Worm (Caenorhabditis elegans) whole organism, L2 larva: ENCODE data around the gene ZK632.10.

Source experiments
- C34F6.9 ChIP-seq: fragments of 150-350 bp; optimal IDR thresholded peaks from 2 replicates; lab custom pipeline; 2014; ENCODE audit warnings: missing biosample characterization, missing genetic modification characterization
- F13H6.1 ChIP-seq: sonication (generic microtip); optimal IDR thresholded peaks from 2 replicates; lab custom pipeline; 2016; ENCODE audit warnings: missing genetic modification characterization, missing compliant biosample characterization
- R02D3.7 ChIP-seq: fragments of 150-350 bp; optimal IDR thresholded peaks from 2 replicates; lab custom pipeline; 2014; ENCODE audit warnings: missing biosample characterization, missing genetic modification characterization
- Y55F3AM.14 ChIP-seq: fragments of 200-800 bp; sonication (Bioruptor generic); optimal IDR thresholded peaks from 2 replicates; lab custom pipeline; 2018; ENCODE audit warnings: mild to moderate bottlenecking, missing genetic modification characterization, missing compliant biosample characterization
- ZK546.5 ChIP-seq: sonication (generic microtip); optimal IDR thresholded peaks from 2 replicates; lab custom pipeline; 2017; ENCODE audit warnings: missing biosample characterization, missing genetic modification characterization
- alr-1 ChIP-seq: fragments of 150-350 bp; optimal IDR thresholded peaks from 2 replicates; lab custom pipeline; 2014; ENCODE audit warnings: missing biosample characterization, missing genetic modification characterization
- aly-2 ChIP-seq: fragments of 150-350 bp; optimal IDR thresholded peaks from 2 replicates; lab custom pipeline; 2014; ENCODE audit warnings: missing biosample characterization, missing genetic modification characterization
- ama-1 ChIP-seq: fragments of 150-350 bp; optimal IDR thresholded peaks from 2 replicates; lab custom pipeline; 2018; ENCODE audit warnings: inconsistent platforms
- blmp-1 ChIP-seq: sonication (generic microtip); optimal IDR thresholded peaks from 2 replicates; lab custom pipeline; 2017; ENCODE audit warnings: missing genetic modification characterization, mild to moderate bottlenecking, missing compliant biosample characterization, antibody characterized with exemption, moderate library complexity; ENCODE audit not compliant: insufficient read depth
- ceh-16 ChIP-seq: fragments of 150-350 bp; optimal IDR thresholded peaks from 2 replicates; lab custom pipeline; 2014; ENCODE audit warnings: missing biosample characterization, missing genetic modification characterization
- ceh-82 ChIP-seq: fragments of 150-350 bp; optimal IDR thresholded peaks from 2 replicates; lab custom pipeline; 2014; ENCODE audit warnings: missing biosample characterization, missing genetic modification characterization
- crh-2 ChIP-seq: sonication (generic microtip); optimal IDR thresholded peaks from 2 replicates; lab custom pipeline; 2017; ENCODE audit warnings: missing biosample characterization, missing genetic modification characterization
- dmd-4 ChIP-seq: sonication (generic microtip); optimal IDR thresholded peaks from 2 replicates; lab custom pipeline; 2017; ENCODE audit warnings: missing biosample characterization, missing genetic modification characterization
- egl-27 ChIP-seq: sonication (generic microtip); optimal IDR thresholded peaks from 3 replicates; lab custom pipeline; 2017; ENCODE audit warnings: missing biosample characterization, missing genetic modification reagents, missing genetic modification characterization
- elt-1 ChIP-seq: fragments of 150-350 bp; optimal IDR thresholded peaks from 2 replicates; lab custom pipeline; 2014; ENCODE audit warnings: missing biosample characterization, missing genetic modification characterization
- elt-3 ChIP-seq: sonication (generic microtip); optimal IDR thresholded peaks from 2 replicates; lab custom pipeline; 2017; ENCODE audit warnings: missing biosample characterization, missing genetic modification characterization
- fos-1 ChIP-seq: fragments of 150-350 bp; optimal IDR thresholded peaks from 2 replicates; lab custom pipeline; 2014; ENCODE audit warnings: missing biosample characterization, missing genetic modification characterization
- gmeb-1 ChIP-seq: fragments of 150-350 bp; optimal IDR thresholded peaks from 2 replicates; lab custom pipeline; 2014; ENCODE audit warnings: missing biosample characterization, missing genetic modification characterization
- lin-11 ChIP-seq: fragments of 150-350 bp; sonication (generic microtip); optimal IDR thresholded peaks from 2 replicates; lab custom pipeline; 2014; ENCODE audit warnings: missing biosample characterization, missing genetic modification characterization, inconsistent platforms, mixed read lengths
- lin-13 ChIP-seq: fragments of 150-350 bp; optimal IDR thresholded peaks from 2 replicates; lab custom pipeline; 2014; ENCODE audit warnings: missing biosample characterization, missing genetic modification reagents, missing genetic modification characterization
- lin-39 ChIP-seq: fragments of 150-350 bp; optimal IDR thresholded peaks from 2 replicates; lab custom pipeline; 2014; ENCODE audit warnings: missing biosample characterization, missing genetic modification reagents, missing genetic modification characterization
- lsy-2 ChIP-seq, 2 experiments: fragments of 150-350 bp in 1 of 2; sonication (generic microtip) in 1 of 2; optimal IDR thresholded peaks; 2 replicates each; lab custom pipeline; 2014 to 2017; ENCODE audit warnings: missing biosample characterization in 2 of 2, missing genetic modification characterization in 2 of 2
- mab-5 ChIP-seq: fragments of 150-350 bp; optimal IDR thresholded peaks from 2 replicates; lab custom pipeline; 2014; ENCODE audit warnings: missing biosample characterization, missing genetic modification characterization
- mbf-1 ChIP-seq: sonication (generic microtip); optimal IDR thresholded peaks from 2 replicates; lab custom pipeline; 2017; ENCODE audit warnings: missing biosample characterization, missing genetic modification characterization
- mdl-1 ChIP-seq, 2 experiments: fragments of 150-350 bp in 1 of 2; sonication (generic microtip) in 1 of 2; optimal IDR thresholded peaks; 2 replicates each; lab custom pipeline; 2017; ENCODE audit warnings: missing biosample characterization in 2 of 2, missing genetic modification characterization in 2 of 2
- nhr-10 ChIP-seq: sonication (generic microtip); optimal IDR thresholded peaks from 2 replicates; lab custom pipeline; 2017; ENCODE audit warnings: missing biosample characterization, missing genetic modification characterization
- nhr-11 ChIP-seq: fragments of 150-350 bp; optimal IDR thresholded peaks from 2 replicates; lab custom pipeline; 2014; ENCODE audit warnings: missing biosample characterization, missing genetic modification characterization
- nhr-12 ChIP-seq: fragments of 150-350 bp; optimal IDR thresholded peaks from 2 replicates; lab custom pipeline; 2014; ENCODE audit warnings: missing biosample characterization, missing genetic modification characterization
- nhr-129 ChIP-seq: fragments of 150-350 bp; optimal IDR thresholded peaks from 2 replicates; lab custom pipeline; 2014; ENCODE audit warnings: missing biosample characterization, missing genetic modification characterization
- nhr-21 ChIP-seq: fragments of 150-350 bp; optimal IDR thresholded peaks from 2 replicates; lab custom pipeline; 2014; ENCODE audit warnings: missing biosample characterization, missing genetic modification characterization
- nhr-23 ChIP-seq: fragments of 150-350 bp; optimal IDR thresholded peaks from 2 replicates; lab custom pipeline; 2014; ENCODE audit warnings: missing biosample characterization, missing genetic modification reagents, missing genetic modification characterization
- nhr-237 ChIP-seq: fragments of 150-350 bp; optimal IDR thresholded peaks from 2 replicates; lab custom pipeline; 2014; ENCODE audit warnings: missing biosample characterization, missing genetic modification characterization
- nhr-25 ChIP-seq: fragments of 150-350 bp; sonication (generic microtip); optimal IDR thresholded peaks from 3 replicates; lab custom pipeline; 2014; ENCODE audit warnings: missing biosample characterization, missing genetic modification characterization
- nhr-6 ChIP-seq: fragments of 150-350 bp; optimal IDR thresholded peaks from 2 replicates; lab custom pipeline; 2014; ENCODE audit warnings: missing biosample characterization, missing genetic modification characterization
- nhr-77 ChIP-seq: fragments of 150-350 bp; optimal IDR thresholded peaks from 2 replicates; lab custom pipeline; 2014; ENCODE audit warnings: missing biosample characterization, missing genetic modification characterization
- peb-1 ChIP-seq: fragments of 150-350 bp; optimal IDR thresholded peaks from 2 replicates; lab custom pipeline; 2014; ENCODE audit warnings: missing biosample characterization, missing genetic modification characterization
- sem-4 ChIP-seq: fragments of 150-350 bp; optimal IDR thresholded peaks from 2 replicates; lab custom pipeline; 2014; ENCODE audit warnings: missing biosample characterization, missing genetic modification reagents, missing genetic modification characterization
- skn-1 ChIP-seq: sonication (generic microtip); optimal IDR thresholded peaks from 2 replicates; lab custom pipeline; 2017; ENCODE audit warnings: missing biosample characterization, missing genetic modification characterization
- sma-3 ChIP-seq: sonication (generic microtip); optimal IDR thresholded peaks from 2 replicates; lab custom pipeline; 2016; ENCODE audit warnings: missing genetic modification reagents, missing genetic modification characterization, missing compliant biosample characterization
- sma-9 ChIP-seq, 2 experiments: fragments of 150-350 bp in 1 of 2; sonication (generic microtip) in 1 of 2; optimal IDR thresholded peaks; 2 replicates each; lab custom pipeline; 2014 to 2016; ENCODE audit warnings: missing genetic modification characterization in 2 of 2, mild to moderate bottlenecking in 1 of 2, missing biosample characterization in 1 of 2, missing compliant biosample characterization in 1 of 2, missing genetic modification reagents in 1 of 2, moderate library complexity in 1 of 2
- snpc-4 ChIP-seq: fragments of 150-350 bp; optimal IDR thresholded peaks from 2 replicates; lab custom pipeline; 2014; ENCODE audit warnings: missing biosample characterization, missing genetic modification characterization
- unc-39 ChIP-seq: fragments of 150-350 bp; optimal IDR thresholded peaks from 2 replicates; lab custom pipeline; 2014; ENCODE audit warnings: missing biosample characterization, missing genetic modification characterization
- unc-55 ChIP-seq: fragments of 150-350 bp; sonication (generic microtip); optimal IDR thresholded peaks from 3 replicates; lab custom pipeline; 2014; ENCODE audit warnings: missing biosample characterization, missing genetic modification reagents, missing genetic modification characterization
- unc-62 ChIP-seq: fragments of 150-350 bp; optimal IDR thresholded peaks from 2 replicates; lab custom pipeline; 2014; ENCODE audit warnings: missing biosample characterization, missing genetic modification reagents, missing genetic modification characterization
- zag-1 ChIP-seq: fragments of 150-350 bp; optimal IDR thresholded peaks from 2 replicates; lab custom pipeline; 2014; ENCODE audit warnings: missing biosample characterization, missing genetic modification characterization
- ztf-1 ChIP-seq: fragments of 200-800 bp; sonication (Bioruptor generic); conservative IDR thresholded peaks from 2 replicates; pipeline ENCODE4 v1.3.6; 2022; ENCODE audit warnings: missing genetic modification characterization, missing compliant biosample characterization
- ztf-11 ChIP-seq: sonication (generic microtip); optimal IDR thresholded peaks from 2 replicates; lab custom pipeline; 2017; ENCODE audit warnings: missing biosample characterization, missing genetic modification characterization
- ztf-4 ChIP-seq: fragments of 150-350 bp; optimal IDR thresholded peaks from 2 replicates; lab custom pipeline; 2014; ENCODE audit warnings: missing biosample characterization, missing genetic modification characterization

ZK632.10 gene

ce11 chrIII:9782011-9782436 is 45.5 kb downstream of the ZK632.10 start, which contains the start of gene vha-2:
Gene vha-2, plus strand, starts transcription at chrIII:9782164.
- TF ChIP-seq nhr-77 = no peak
- peak; percentile 15 for TF ChIP-seq sma-3 (GFP tag; lab: Kevin White, UChicago)
- TF ChIP-seq lin-11 (tag; lab: Kevin White, UChicago) = peak; percentile 22
- TF ChIP-seq nhr-129 (tag; lab: Kevin White, UChicago) = peak; percentile 1
- peak; percentile 29 for TF ChIP-seq fos-1 (tag; lab: Kevin White, UChicago)
- no peak for TF ChIP-seq lsy-2 (tag; optimal IDR thresholded peaks at IDR 0.05; lab: Kevin White, UChicago)

ce11 chrIII:9780665-9781304 is 46.7 kb downstream of the ZK632.10 start, which contains the start of gene vha-1:
Gene vha-1, plus strand, starts transcription at chrIII:9781254.
- TF ChIP-seq sma-3 (GFP tag; lab: Kevin White, UChicago) (peak; percentile 83), sem-4 (tag; lab: Kevin White, UChicago) (no peak), elt-3 (tag; lab: Kevin White, UChicago) (no peak), zag-1 (peak; percentile 69), mbf-1 (tag; lab: Kevin White, UChicago) (no peak), alr-1 (tag; lab: Kevin White, UChicago) (no peak), lin-11 (tag; lab: Kevin White, UChicago) (peak; percentile 67), nhr-10 (tag; lab: Kevin White, UChicago) (no peak), ztf-11 (tag; lab: Kevin White, UChicago) (no peak), elt-1 (tag; lab: Kevin White, UChicago) (no peak), C34F6.9 (tag; lab: Kevin White, UChicago) (peak; percentile 98), sma-9 (GFP tag; optimal IDR thresholded peaks at IDR 0.05; lab: Kevin White, UChicago) (peak; percentile 40), sma-9 (tag; optimal IDR thresholded peaks at IDR 0.05; lab: Kevin White, UChicago) (no peak), nhr-77 (no peak), unc-55 (peak; percentile 97), gmeb-1 (tag; lab: Kevin White, UChicago) (peak; percentile 79), egl-27 (tag; lab: Kevin White, UChicago) (peak; percentile 46), nhr-12 (tag; lab: Kevin White, UChicago) (no peak), lsy-2 (tag; optimal IDR thresholded peaks at IDR 0.05; lab: Kevin White, UChicago) (peak; percentile 78 to 94), F13H6.1 (tag; lab: Kevin White, UChicago) (peak; percentile 74), Y55F3AM.14 (no peak), ztf-1 (GFP tag; lab: Robert Waterston, UW) (no peak), ZK546.5 (tag; lab: Kevin White, UChicago) (peak; percentile 42), aly-2 (no peak), crh-2 (tag; lab: Kevin White, UChicago) (peak; percentile 95), blmp-1 (tag; lab: Kevin White, UChicago) (peak; percentile 56), dmd-4 (tag; lab: Kevin White, UChicago) (no peak), lin-39 (no peak), nhr-25 (tag; lab: Kevin White, UChicago) (peak; percentile 75), nhr-21 (peak; percentile 81), nhr-6 (peak; percentile 39), snpc-4 (tag; lab: Kevin White, UChicago) (peak; percentile 53), nhr-129 (tag; lab: Kevin White, UChicago) (peak; percentile 88), mab-5 (tag; lab: Kevin White, UChicago) (peak; percentile 43), lin-13 (GFP tag; lab: Kevin White, UChicago) (peak; percentile 85), peb-1 (tag; lab: Kevin White, UChicago) (no peak), nhr-237 (no peak), unc-39 (no peak), ama-1 (peak; percentile 78), ztf-4 (peak; percentile 65), R02D3.7 (tag; lab: Kevin White, UChicago) (peak; percentile 11), nhr-11 (tag; lab: Kevin White, UChicago) (no peak), ceh-82 (tag; lab: Kevin White, UChicago) (peak; percentile 55), nhr-23 (tag; lab: Kevin White, UChicago) (no peak), unc-62 (GFP tag; lab: Kevin White, UChicago) (no peak), fos-1 (tag; lab: Kevin White, UChicago) (peak; percentile 99), mdl-1 (tag; optimal IDR thresholded peaks at IDR 0.05; lab: Kevin White, UChicago) (peak in 1 of 2 experiments; percentile 41), skn-1 (tag; lab: Kevin White, UChicago) (no peak), ceh-16 (tag; lab: Kevin White, UChicago) (no peak)
